Worm (Caenorhabditis elegans): ENCODE results near the gene nlp-29.

DNA sequence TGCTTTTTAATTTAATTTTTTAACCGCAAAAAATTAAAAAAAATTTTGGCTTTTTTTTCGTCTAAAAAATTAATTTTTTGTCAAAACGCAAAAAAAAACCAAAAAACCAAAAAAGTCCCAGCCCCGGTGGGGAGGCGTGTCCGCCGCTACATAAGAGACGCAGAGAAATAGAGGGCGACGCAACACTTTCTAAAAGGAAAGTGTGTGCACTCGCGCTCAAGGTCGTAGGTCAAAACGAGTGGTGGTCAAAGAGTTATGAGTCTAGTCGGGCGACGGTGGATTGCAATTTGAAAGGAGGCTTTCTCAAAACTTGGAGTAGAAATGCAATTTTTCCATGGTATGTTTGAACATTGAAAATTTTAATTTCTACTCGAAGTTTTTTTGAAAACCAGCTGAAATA lies 20.4 kb downstream of the nlp-29 start:
- TF ChIP-seq fos-1 (tag; optimal IDR thresholded peaks at IDR 0.05) (no peak), nhr-6 (tag; optimal IDR thresholded peaks at IDR 0.05) (no peak), R02D3.7 (tag; optimal IDR thresholded peaks at IDR 0.05) (no peak), dmd-4 (tag; optimal IDR thresholded peaks at IDR 0.05) (no peak)
